Worm (Caenorhabditis elegans) whole organism, late embryonic: ENCODE results near the gene zmp-5.

ENCODE experiments used
- F13H6.1 ChIP-seq: sonication (generic microtip); optimal IDR thresholded peaks from 2 replicates; lab custom pipeline; 2016; ENCODE audit warnings: missing genetic modification characterization, missing compliant biosample characterization
- ama-1 ChIP-seq: fragments of 150-350 bp; optimal IDR thresholded peaks from 2 replicates; lab custom pipeline; 2014
- ceh-19 ChIP-seq: fragments of 200-800 bp; sonication (Bioruptor generic); optimal IDR thresholded peaks from 2 replicates; lab custom pipeline; 2018; ENCODE audit warnings: mild to moderate bottlenecking, missing genetic modification characterization, missing compliant biosample characterization
- ceh-2 ChIP-seq: sonication (generic microtip); optimal IDR thresholded peaks from 2 replicates; lab custom pipeline; 2016; ENCODE audit warnings: missing genotype, missing genetic modification characterization, missing compliant biosample characterization
- ceh-22 ChIP-seq: sonication (generic microtip); optimal IDR thresholded peaks from 2 replicates; lab custom pipeline; 2017; ENCODE audit warnings: missing biosample characterization, missing genetic modification characterization
- ceh-24 ChIP-seq: sonication (generic microtip); optimal IDR thresholded peaks from 2 replicates; lab custom pipeline; 2016; ENCODE audit warnings: mild to moderate bottlenecking, missing genetic modification characterization, missing compliant biosample characterization
- ceh-9 ChIP-seq: sonication (generic microtip); optimal IDR thresholded peaks from 2 replicates; lab custom pipeline; 2016; ENCODE audit warnings: mild to moderate bottlenecking, missing genetic modification characterization, inconsistent platforms, missing compliant biosample characterization
- che-1 ChIP-seq: sonication (generic microtip); optimal IDR thresholded peaks from 2 replicates; lab custom pipeline; 2016; ENCODE audit warnings: mild to moderate bottlenecking, missing genetic modification characterization, missing compliant biosample characterization
- elt-2 ChIP-seq: sonication (generic microtip); optimal IDR thresholded peaks from 2 replicates; lab custom pipeline; 2016; ENCODE audit warnings: missing genetic modification reagents, missing genetic modification characterization, missing compliant biosample characterization
- ets-4 ChIP-seq: sonication (generic microtip); optimal IDR thresholded peaks from 2 replicates; lab custom pipeline; 2016; ENCODE audit warnings: missing genetic modification characterization, missing compliant biosample characterization
- eyg-1 ChIP-seq: sonication (generic microtip); optimal IDR thresholded peaks from 2 replicates; lab custom pipeline; 2016; ENCODE audit warnings: missing genotype, missing genetic modification characterization, missing compliant biosample characterization
- fax-1 ChIP-seq: sonication (generic microtip); optimal IDR thresholded peaks from 2 replicates; lab custom pipeline; 2016; ENCODE audit warnings: missing genotype, missing genetic modification characterization, missing compliant biosample characterization
- fkh-10 ChIP-seq: fragments of 150-350 bp; optimal IDR thresholded peaks from 2 replicates; lab custom pipeline; 2014; ENCODE audit warnings: missing biosample characterization, missing genetic modification reagents, missing genetic modification characterization
- hlh-13 ChIP-seq: fragments of 200-800 bp; sonication (Bioruptor generic); optimal IDR thresholded peaks from 2 replicates; lab custom pipeline; 2018; ENCODE audit warnings: mild to moderate bottlenecking, missing genetic modification characterization, missing compliant biosample characterization
- hlh-30 ChIP-seq: sonication (generic microtip); optimal IDR thresholded peaks from 2 replicates; lab custom pipeline; 2017; ENCODE audit warnings: antibody characterized with exemption, missing genetic modification characterization, missing compliant biosample characterization; ENCODE audit not compliant: insufficient read depth
- hlh-6 ChIP-seq: sonication (generic microtip); optimal IDR thresholded peaks from 2 replicates; lab custom pipeline; 2016; ENCODE audit warnings: missing genotype, missing genetic modification characterization, missing compliant biosample characterization
- hlh-8 ChIP-seq: sonication (generic microtip); optimal IDR thresholded peaks from 2 replicates; lab custom pipeline; 2016; ENCODE audit warnings: missing genotype, missing genetic modification characterization, missing compliant biosample characterization
- lin-11 ChIP-seq: fragments of 200-800 bp; sonication (Bioruptor generic); optimal IDR thresholded peaks from 2 replicates; lab custom pipeline; 2018; ENCODE audit warnings: mild to moderate bottlenecking, missing genetic modification characterization, missing compliant biosample characterization
- mec-3 ChIP-seq: sonication (generic microtip); optimal IDR thresholded peaks from 2 replicates; lab custom pipeline; 2016; ENCODE audit warnings: borderline replicate concordance, missing genetic modification characterization, missing compliant biosample characterization
- nhr-11 ChIP-seq: fragments of 150-350 bp; optimal IDR thresholded peaks from 2 replicates; lab custom pipeline; 2014; ENCODE audit warnings: missing biosample characterization, missing genetic modification characterization
- odd-2 ChIP-seq: sonication (generic microtip); optimal IDR thresholded peaks from 2 replicates; lab custom pipeline; 2017; ENCODE audit warnings: antibody characterized with exemption, mild to moderate bottlenecking, missing genetic modification characterization, missing compliant biosample characterization
- pag-3 ChIP-seq: sonication (generic microtip); optimal IDR thresholded peaks from 2 replicates; lab custom pipeline; 2016; ENCODE audit warnings: missing compliant biosample characterization, missing genetic modification characterization, borderline replicate concordance
- pat-9 ChIP-seq: fragments of 200-800 bp; sonication (Bioruptor generic); optimal IDR thresholded peaks from 2 replicates; lab custom pipeline; 2018; ENCODE audit warnings: mild to moderate bottlenecking, missing genetic modification characterization, moderate library complexity, missing compliant biosample characterization
- pax-1 ChIP-seq: fragments of 150-350 bp; optimal IDR thresholded peaks from 2 replicates; lab custom pipeline; 2014; ENCODE audit warnings: missing biosample characterization, missing genetic modification characterization
- pha-2 ChIP-seq: sonication (generic microtip); optimal IDR thresholded peaks from 2 replicates; lab custom pipeline; 2017; ENCODE audit warnings: mild to moderate bottlenecking, missing genetic modification characterization, missing compliant biosample characterization
- pha-4 ChIP-seq: fragments of 150-350 bp; optimal IDR thresholded peaks from 2 replicates; lab custom pipeline; 2018; ENCODE audit warnings: missing biosample characterization, missing genetic modification reagents, missing genetic modification characterization
- pqm-1 ChIP-seq: sonication (generic microtip); optimal IDR thresholded peaks from 2 replicates; lab custom pipeline; 2016; ENCODE audit warnings: missing genetic modification characterization, missing compliant biosample characterization
- ref-2 ChIP-seq: sonication (generic microtip); optimal IDR thresholded peaks from 2 replicates; lab custom pipeline; 2016; ENCODE audit warnings: missing genetic modification characterization, missing compliant biosample characterization
- sdc-2 ChIP-seq: sonication (generic microtip); optimal IDR thresholded peaks from 2 replicates; lab custom pipeline; 2016; ENCODE audit warnings: missing genotype, missing genetic modification characterization, missing compliant biosample characterization
- sox-2 ChIP-seq: fragments of 200-800 bp; sonication (Bioruptor generic); IDR thresholded peaks from 2 replicates; pipeline ENCODE4 v1.3.6; 2022; ENCODE audit warnings: missing genetic modification reagents, missing genetic modification characterization, missing compliant biosample characterization
- sox-4 ChIP-seq: sonication (generic microtip); optimal IDR thresholded peaks from 2 replicates; lab custom pipeline; 2017; ENCODE audit warnings: mild to moderate bottlenecking, missing genetic modification characterization, inconsistent platforms, missing compliant biosample characterization
- syd-9 ChIP-seq: sonication (generic microtip); optimal IDR thresholded peaks from 2 replicates; lab custom pipeline; 2016; ENCODE audit warnings: mild to moderate bottlenecking, missing genetic modification characterization, moderate library complexity, missing compliant biosample characterization
- ttx-3 ChIP-seq: sonication (generic microtip); optimal IDR thresholded peaks from 2 replicates; lab custom pipeline; 2016; ENCODE audit warnings: missing genetic modification reagents, missing genetic modification characterization, missing compliant biosample characterization
- unc-3 ChIP-seq, 2 experiments: fragments of 200-800 bp in 1 of 2; sonication (Bioruptor generic) in 1 of 2; sonication (generic microtip) in 1 of 2; conservative IDR thresholded peaks in 1 of 2; optimal IDR thresholded peaks in 1 of 2; 2 replicates each; pipeline versions ENCODE4 v1.3.6 to Lab custom; 2016 to 2022; ENCODE audit warnings: missing compliant biosample characterization in 2 of 2, missing genetic modification characterization in 2 of 2, missing genetic modification reagents in 1 of 2
- unc-42 ChIP-seq: sonication (generic microtip); optimal IDR thresholded peaks from 2 replicates; lab custom pipeline; 2016; ENCODE audit warnings: missing genotype, missing genetic modification characterization, missing compliant biosample characterization
- unc-55 ChIP-seq: sonication (generic microtip); optimal IDR thresholded peaks from 2 replicates; lab custom pipeline; 2017; ENCODE audit warnings: missing biosample characterization, missing genetic modification reagents, missing genetic modification characterization
- unc-86 ChIP-seq: sonication (generic microtip); optimal IDR thresholded peaks from 2 replicates; lab custom pipeline; 2016; ENCODE audit warnings: missing genetic modification characterization, missing compliant biosample characterization
- ztf-16 ChIP-seq: sonication (generic microtip); optimal IDR thresholded peaks from 2 replicates; lab custom pipeline; 2017; ENCODE audit warnings: missing genetic modification characterization, missing compliant biosample characterization

Gene zmp-5

ce11 chrX:12661091-12661526 is 14.2 kb downstream of the zmp-5 start (continued):
- TF ChIP-seq ama-1 (no peak), fkh-10 (GFP tag; lab: Kevin White, UChicago) (no peak), lin-11 (tag; lab: Kevin White, UChicago) (peak; percentile 77), pax-1 (tag; lab: Kevin White, UChicago) (no peak), unc-86 (tag; lab: Kevin White, UChicago) (peak; percentile 81), ceh-22 (tag; lab: Kevin White, UChicago) (no peak), sdc-2 (tag; lab: Kevin White, UChicago) (peak; percentile 86), ets-4 (tag; lab: Kevin White, UChicago) (peak; percentile 11), sox-2 (GFP tag; lab: Robert Waterston, UW) (peak; percentile 50), pat-9 (tag; lab: Kevin White, UChicago) (peak; percentile 86), fax-1 (peak; percentile 73), hlh-8 (tag; lab: Kevin White, UChicago) (peak; percentile 52), pha-2 (tag; lab: Kevin White, UChicago) (peak; percentile 68), unc-3 (GFP tag; conservative IDR thresholded peaks at IDR 0.05; lab: Robert Waterston, UW) (peak; percentile 53), unc-3 (tag; optimal IDR thresholded peaks at IDR 0.05; lab: Kevin White, UChicago) (peak; percentile 44), hlh-30 (peak; percentile 84), pqm-1 (tag; lab: Kevin White, UChicago) (no peak)
- TF ChIP-seq, all 69 proteins: peak for 55

ce11 chrX:12663114-12663513 is 16.2 kb downstream of the zmp-5 start:
- TF ChIP-seq nhr-11 (no peak), ama-1 (no peak), ets-4 (tag; lab: Kevin White, UChicago) (no peak), hlh-8 (tag; lab: Kevin White, UChicago) (no peak), fkh-10 (GFP tag; lab: Kevin White, UChicago) (no peak), sdc-2 (tag; lab: Kevin White, UChicago) (no peak), mec-3 (no peak), lin-11 (tag; lab: Kevin White, UChicago) (no peak), unc-55 (no peak), syd-9 (no peak), che-1 (tag; lab: Kevin White, UChicago) (no peak), sox-4 (no peak), ceh-19 (no peak)

- TF ChIP-seq ttx-3 (no peak), unc-42 (tag; lab: Kevin White, UChicago) (peak; percentile 29), elt-2 (no peak)
Observed at ce11 chrX:12663537-12663936, 16.6 kb downstream of the zmp-5 start, which contains the start of gene nlp-76. nlp-76 (minus strand) TSS chrX:12663903.

ce11 chrX:12664443-12664842 is 17.5 kb downstream of the zmp-5 start:
- TF ChIP-seq ceh-24 = no peak
- no peak for TF ChIP-seq hlh-6 (tag; lab: Kevin White, UChicago)
- no peak for TF ChIP-seq ceh-22 (tag; lab: Kevin White, UChicago)
- TF ChIP-seq pha-4 = no peak
- TF ChIP-seq hlh-13 = no peak
- TF ChIP-seq syd-9 = no peak
- no peak for TF ChIP-seq ceh-19
- no peak for TF ChIP-seq pag-3 (tag; lab: Kevin White, UChicago)
- TF ChIP-seq che-1 (tag; lab: Kevin White, UChicago) = no peak
- TF ChIP-seq F13H6.1 (tag; lab: Kevin White, UChicago) = no peak
- no peak for TF ChIP-seq ceh-9 (tag; lab: Kevin White, UChicago)
- no peak for TF ChIP-seq ref-2
- TF ChIP-seq sox-4 = no peak
- no peak for TF ChIP-seq eyg-1 (tag; lab: Kevin White, UChicago)
- TF ChIP-seq ceh-2 = no peak
- TF ChIP-seq ztf-16 (tag; lab: Kevin White, UChicago) = no peak
- TF ChIP-seq mec-3 = no peak
- TF ChIP-seq sdc-2 (tag; lab: Kevin White, UChicago) = no peak
- TF ChIP-seq odd-2 = no peak
